Fruit fly (Drosophila melanogaster): ENCODE measurements around the gene Naa40.

The Naa40 gene

dm6 chr3R:29675333-29675732 lies 49.4 kb downstream of the Naa40 start, which contains the start of the genes Bub3 and Cap-D2 (continued):
- no peak for TF ChIP-seq cad (GFP tag; optimal IDR thresholded peaks at IDR 0.05)
- no peak for TF ChIP-seq kah (GFP tag; optimal IDR thresholded peaks at IDR 0.05)
- TF ChIP-seq ham (GFP tag; IDR thresholded peaks at IDR 0.05): no peak
- TF ChIP-seq sqz (GFP tag; optimal IDR thresholded peaks at IDR 0.05): no peak
- no peak for TF ChIP-seq fru (optimal IDR thresholded peaks at IDR 0.05)
- TF ChIP-seq onecut (GFP tag; IDR thresholded peaks at IDR 0.05): no peak
- peak; percentile 69; the same call in 1 of the 2 replicates for TF ChIP-seq ranshi (GFP tag; IDR thresholded peaks at IDR 0.05)
- TF ChIP-seq CG14965 (GFP tag; optimal IDR thresholded peaks at IDR 0.05; ENCODE audit: borderline replicate concordance): no peak
- no peak for TF ChIP-seq pita (GFP tag; optimal IDR thresholded peaks at IDR 0.05)
- TF ChIP-seq CG3407 (GFP tag; optimal IDR thresholded peaks at IDR 0.05): peak; percentile 26
- no peak for TF ChIP-seq lov (optimal IDR thresholded peaks at IDR 0.05)
- TF ChIP-seq lov (GFP tag; IDR thresholded peaks at IDR 0.05): 0 out of 3 replicates have a peak, but pooled peaks have one; percentile 43
- TF ChIP-seq CG18011 (GFP tag; optimal IDR thresholded peaks at IDR 0.05): no peak
- TF ChIP-seq ro (GFP tag; IDR thresholded peaks at IDR 0.05): no peak
- TF ChIP-seq seq (GFP tag; IDR thresholded peaks at IDR 0.05): peak; percentile 58
- TF ChIP-seq fu2 (GFP tag; optimal IDR thresholded peaks at IDR 0.05): peak; percentile 68
- TF ChIP-seq Med (GFP tag): peak; percentile 95
- peak in 1 of 2 experiments; percentile 70 for TF ChIP-seq Hr51 (GFP tag; optimal IDR thresholded peaks at IDR 0.05)
- TF ChIP-seq CG10267 (tag; optimal IDR thresholded peaks at IDR 0.05): peak; percentile 65
- TF ChIP-seq Elba2 (GFP tag; optimal IDR thresholded peaks at IDR 0.05): peak; percentile 47
- peak; percentile 43 for TF ChIP-seq CG10209 (GFP tag; optimal IDR thresholded peaks at IDR 0.05)
- TF ChIP-seq bsh (GFP tag; optimal IDR thresholded peaks at IDR 0.05): peak in 1 of 2 experiments; percentile 75
- peak; percentile 43; the same call in 1 of the 2 replicates for TF ChIP-seq ato (GFP tag; IDR thresholded peaks at IDR 0.05; ENCODE audit: partially characterized antibody)
- TF ChIP-seq CG34422 (GFP tag; IDR thresholded peaks at IDR 0.05): peak; percentile 77
- TF ChIP-seq CG11695 (GFP tag; IDR thresholded peaks at IDR 0.05): 0 out of 3 replicates have a peak, but pooled peaks have one; percentile 40
- TF ChIP-seq otp (GFP tag; IDR thresholded peaks at IDR 0.05): 0 out of 3 replicates have a peak, but pooled peaks have one; percentile 60
- TF ChIP-seq tx (GFP tag; optimal IDR thresholded peaks at IDR 0.05): peak; percentile 64
- TF ChIP-seq CG11085 (GFP tag; IDR thresholded peaks at IDR 0.05): 0 out of 2 replicates have a peak, but pooled peaks have one; percentile 8
- peak; percentile 88 for TF ChIP-seq Opbp (GFP tag; IDR thresholded peaks at IDR 0.05; ENCODE audit: partially characterized antibody)
- peak; percentile 71 for TF ChIP-seq Sox102F (GFP tag; optimal IDR thresholded peaks at IDR 0.05)
- TF ChIP-seq CG17186 (GFP tag; optimal IDR thresholded peaks at IDR 0.05): peak; percentile 16
- TF ChIP-seq Doc3 (GFP tag; IDR thresholded peaks at IDR 0.05; ENCODE audit: partially characterized antibody): peak; percentile 86
- TF ChIP-seq ci (GFP tag; IDR thresholded peaks at IDR 0.05): peak; percentile 82
- peak; percentile 89 for TF ChIP-seq CHES-1-like (GFP tag; optimal IDR thresholded peaks at IDR 0.05)
- TF ChIP-seq CG7987 (GFP tag; optimal IDR thresholded peaks at IDR 0.05): peak; percentile 13
- no peak for TF ChIP-seq odd (GFP tag; optimal IDR thresholded peaks at IDR 0.05)
- peak; percentile 63; the same call in 2 of the 3 replicates for TF ChIP-seq Optix (GFP tag; IDR thresholded peaks at IDR 0.05)
- peak; percentile 81 for TF ChIP-seq tin (GFP tag; optimal IDR thresholded peaks at IDR 0.05)
- TF ChIP-seq dmrt99B (tag; optimal IDR thresholded peaks at IDR 0.05): no peak
- peak; percentile 76 for TF ChIP-seq Atf6 (GFP tag; IDR thresholded peaks at IDR 0.05)
- TF ChIP-seq CG10431 (GFP tag; optimal IDR thresholded peaks at IDR 0.05): no peak
- TF ChIP-seq Atf3 (GFP tag; optimal IDR thresholded peaks at IDR 0.05): peak; percentile 45
- peak; percentile 66 for TF ChIP-seq pum (GFP tag; optimal IDR thresholded peaks at IDR 0.05)
- peak; percentile 66 for TF ChIP-seq NfI (GFP tag; optimal IDR thresholded peaks at IDR 0.05)
- peak; percentile 41 for TF ChIP-seq YL-1 (GFP tag; optimal IDR thresholded peaks at IDR 0.05)
- TF ChIP-seq chif (GFP tag; optimal IDR thresholded peaks at IDR 0.05): peak; percentile 71 to 79
- TF ChIP-seq lilli (GFP tag; optimal IDR thresholded peaks at IDR 0.05): peak; percentile 83
- peak; percentile 66 for TF ChIP-seq CG16863 (GFP tag; optimal IDR thresholded peaks at IDR 0.05)
- TF ChIP-seq stwl (tag; optimal IDR thresholded peaks at IDR 0.05): peak; percentile 71
- TF ChIP-seq sens (GFP tag): peak; percentile 98
- TF ChIP-seq sens-2 (GFP tag; IDR thresholded peaks at IDR 0.05): no peak
